Fruit fly (Drosophila melanogaster): ENCODE data around the gene Sgs7.

The Sgs7 gene

dm6 chr3L:11491874-11492268 lies 17.8 kb upstream of the Sgs7 start (continued):
- TF ChIP-seq CG30431 (GFP tag; optimal IDR thresholded peaks at IDR 0.05) (no peak), trem (tag; optimal IDR thresholded peaks at IDR 0.05) (peak; percentile 3), CG10267 (tag; optimal IDR thresholded peaks at IDR 0.05) (no peak), CG11247 (GFP tag; IDR thresholded peaks at IDR 0.05) (no peak), Xrp1 (GFP tag; IDR thresholded peaks at IDR 0.05) (peak; percentile 48), D19A (tag; optimal IDR thresholded peaks at IDR 0.05) (no peak), pita (GFP tag; optimal IDR thresholded peaks at IDR 0.05) (no peak), CG10147 (GFP tag; optimal IDR thresholded peaks at IDR 0.05) (no peak), Atf6 (GFP tag; IDR thresholded peaks at IDR 0.05) (no peak), CG1792 (GFP tag; optimal IDR thresholded peaks at IDR 0.05) (no peak), pros (GFP tag; optimal IDR thresholded peaks at IDR 0.05) (no peak), Rfx (GFP tag; IDR thresholded peaks at IDR 0.05) (no peak), tio (GFP tag; optimal IDR thresholded peaks at IDR 0.05) (no peak), fru (optimal IDR thresholded peaks at IDR 0.05) (no peak), vvl (GFP tag; IDR thresholded peaks at IDR 0.05) (no peak), jing (GFP tag; optimal IDR thresholded peaks at IDR 0.05) (no peak), CG12155 (GFP tag; optimal IDR thresholded peaks at IDR 0.05) (no peak), Bgb (GFP tag; IDR thresholded peaks at IDR 0.05; ENCODE audit: partially characterized antibody) (no peak), CG16779 (GFP tag; IDR thresholded peaks at IDR 0.05) (no peak), dmrt99B (tag; optimal IDR thresholded peaks at IDR 0.05) (no peak), CG6813 (GFP tag; optimal IDR thresholded peaks at IDR 0.05) (peak; percentile 30), Dll (GFP tag; IDR thresholded peaks at IDR 0.05; ENCODE audit: partially characterized antibody) (no peak), CG43689 (GFP tag; IDR thresholded peaks at IDR 0.05) (no peak), sd (tag; optimal IDR thresholded peaks at IDR 0.05) (no peak), CrebB (tag; optimal IDR thresholded peaks at IDR 0.05) (no peak), rib (GFP tag; IDR thresholded peaks at IDR 0.05) (no peak), sc (optimal IDR thresholded peaks at IDR 0.05) (no peak), sc (GFP tag; optimal IDR thresholded peaks at IDR 0.05) (peak; percentile 44), CG12769 (tag; optimal IDR thresholded peaks at IDR 0.05) (no peak), Ets65A (GFP tag) (no peak), so (GFP tag; IDR thresholded peaks at IDR 0.05) (0 out of 3 replicates have a peak, but pooled peaks have one; percentile 36), CG1529 (GFP tag; optimal IDR thresholded peaks at IDR 0.05) (peak; percentile 48), Bdp1 (GFP tag; optimal IDR thresholded peaks at IDR 0.05) (no peak), CG8924 (tag; optimal IDR thresholded peaks at IDR 0.05) (no peak), CG12219 (GFP tag; optimal IDR thresholded peaks at IDR 0.05) (no peak), CG2120 (GFP tag; optimal IDR thresholded peaks at IDR 0.05) (no peak), kay (GFP tag; optimal IDR thresholded peaks at IDR 0.05) (no peak), lola (GFP tag; optimal IDR thresholded peaks at IDR 0.05) (peak in 1 of 3 experiments; percentile 18), salm (tag; optimal IDR thresholded peaks at IDR 0.05) (no peak), ssp (GFP tag; IDR thresholded peaks at IDR 0.05) (no peak), CG1647 (GFP tag; optimal IDR thresholded peaks at IDR 0.05) (no peak), CG9609 (GFP tag; optimal IDR thresholded peaks at IDR 0.05) (no peak), CG9727 (GFP tag; optimal IDR thresholded peaks at IDR 0.05) (no peak), BtbVII (GFP tag; optimal IDR thresholded peaks at IDR 0.05) (no peak), tgo (GFP tag; IDR thresholded peaks at IDR 0.05) (no peak), CG17829 (tag; optimal IDR thresholded peaks at IDR 0.05) (no peak), CG8478 (optimal IDR thresholded peaks at IDR 0.05) (no peak), toy (GFP tag; IDR thresholded peaks at IDR 0.05) (no peak), Spps (tag; optimal IDR thresholded peaks at IDR 0.05) (peak; percentile 37), Dref (GFP tag; IDR thresholded peaks at IDR 0.05) (no peak), crc (GFP tag; optimal IDR thresholded peaks at IDR 0.05) (no peak), gt (GFP tag; IDR thresholded peaks at IDR 0.05) (no peak), CG13424 (tag; optimal IDR thresholded peaks at IDR 0.05) (no peak)
